Fruit fly (Drosophila melanogaster): ENCODE measurements around the gene Mipp1.
A peak's percentile ranks its signal among the peaks of the same experiment; 100 is the strongest.

Mipp1 gene

dm6 chr3L:16572208-16572607, 926 bp downstream of the Mipp1 start (continued):
- TF ChIP-seq gce (GFP tag; IDR thresholded peaks at IDR 0.05) = no peak
- no peak for TF ChIP-seq trh (GFP tag; optimal IDR thresholded peaks at IDR 0.05)
- TF ChIP-seq insv (GFP tag; optimal IDR thresholded peaks at IDR 0.05) = no peak
- no peak for TF ChIP-seq CG17361 (GFP tag; IDR thresholded peaks at IDR 0.05)
- no peak for TF ChIP-seq CG33557 (GFP tag; optimal IDR thresholded peaks at IDR 0.05)
- TF ChIP-seq her (GFP tag; optimal IDR thresholded peaks at IDR 0.05) = no peak
- TF ChIP-seq Opbp (GFP tag; IDR thresholded peaks at IDR 0.05; ENCODE audit: partially characterized antibody) = no peak; the same call in 2 of the 3 replicates
- TF ChIP-seq NK7.1 (GFP tag; optimal IDR thresholded peaks at IDR 0.05) = no peak
- TF ChIP-seq CG4404 (GFP tag; IDR thresholded peaks at IDR 0.05) = no peak
- TF ChIP-seq Meics (GFP tag; optimal IDR thresholded peaks at IDR 0.05) = no peak
- no peak; the same call in 2 of the 3 replicates for TF ChIP-seq ken (GFP tag; IDR thresholded peaks at IDR 0.05)
- TF ChIP-seq CG7928 (GFP tag; optimal IDR thresholded peaks at IDR 0.05) = no peak
- TF ChIP-seq MESR4 (GFP tag; optimal IDR thresholded peaks at IDR 0.05) = no peak
- no peak for TF ChIP-seq vnd (GFP tag; IDR thresholded peaks at IDR 0.05; ENCODE audit: partially characterized antibody)
- TF ChIP-seq otp (GFP tag; IDR thresholded peaks at IDR 0.05) = no peak
- no peak for TF ChIP-seq CG7357 (GFP tag; IDR thresholded peaks at IDR 0.05)
- no peak for TF ChIP-seq Mes4 (GFP tag; optimal IDR thresholded peaks at IDR 0.05)
- no peak for TF ChIP-seq CG6272 (GFP tag; IDR thresholded peaks at IDR 0.05)
- no peak for TF ChIP-seq CG11560 (tag; IDR thresholded peaks at IDR 0.05)
- no peak for TF ChIP-seq ham (GFP tag; IDR thresholded peaks at IDR 0.05)
- TF ChIP-seq bigmax (GFP tag; optimal IDR thresholded peaks at IDR 0.05) = no peak
- TF ChIP-seq Hmr (GFP tag; optimal IDR thresholded peaks at IDR 0.05) = no peak
- TF ChIP-seq CG11456 (GFP tag; IDR thresholded peaks at IDR 0.05) = no peak
- no peak for TF ChIP-seq fru (optimal IDR thresholded peaks at IDR 0.05)
- no peak for TF ChIP-seq CG18764 (GFP tag; optimal IDR thresholded peaks at IDR 0.05)
- no peak for TF ChIP-seq lov (optimal IDR thresholded peaks at IDR 0.05)
- TF ChIP-seq lov (GFP tag; IDR thresholded peaks at IDR 0.05) = no peak
- TF ChIP-seq btn (GFP tag; optimal IDR thresholded peaks at IDR 0.05) = no peak
- TF ChIP-seq p53 (GFP tag; optimal IDR thresholded peaks at IDR 0.05) = no peak
- TF ChIP-seq CG3726 (GFP tag; IDR thresholded peaks at IDR 0.05) = no peak
- no peak for TF ChIP-seq CG1832 (GFP tag; optimal IDR thresholded peaks at IDR 0.05)
- no peak for TF ChIP-seq Xbp1 (GFP tag; optimal IDR thresholded peaks at IDR 0.05)
- no peak for TF ChIP-seq Ravus (GFP tag; IDR thresholded peaks at IDR 0.05)
- no peak for TF ChIP-seq hb (GFP tag; IDR thresholded peaks at IDR 0.05; ENCODE audit: partially characterized antibody)
- TF ChIP-seq CG3838 (GFP tag; optimal IDR thresholded peaks at IDR 0.05) = no peak
- TF ChIP-seq z (GFP tag; IDR thresholded peaks at IDR 0.05) = no peak
- TF ChIP-seq sim (GFP tag; IDR thresholded peaks at IDR 0.05) = no peak
- no peak for TF ChIP-seq CG18476 (GFP tag; optimal IDR thresholded peaks at IDR 0.05)
- no peak for TF ChIP-seq tio (GFP tag; optimal IDR thresholded peaks at IDR 0.05)
- TF ChIP-seq Dll (GFP tag; IDR thresholded peaks at IDR 0.05; ENCODE audit: partially characterized antibody) = no peak
- TF ChIP-seq stc (GFP tag; IDR thresholded peaks at IDR 0.05) = peak; percentile 34; the same call in 1 of the 2 replicates
- TF ChIP-seq Rx (GFP tag; IDR thresholded peaks at IDR 0.05) = no peak
- TF ChIP-seq knrl (GFP tag; IDR thresholded peaks at IDR 0.05; ENCODE audit: partially characterized antibody) = no peak
- TF ChIP-seq CG7786 (GFP tag; optimal IDR thresholded peaks at IDR 0.05) = no peak
- TF ChIP-seq CG16815 (GFP tag; optimal IDR thresholded peaks at IDR 0.05) = no peak
- no peak for TF ChIP-seq Dek (tag; optimal IDR thresholded peaks at IDR 0.05)
- no peak for TF ChIP-seq aop (GFP tag; IDR thresholded peaks at IDR 0.05)
- no peak for TF ChIP-seq gsb (GFP tag; IDR thresholded peaks at IDR 0.05)
- TF ChIP-seq CG6254 (GFP tag; optimal IDR thresholded peaks at IDR 0.05) = no peak
- TF ChIP-seq Spps (tag; optimal IDR thresholded peaks at IDR 0.05) = no peak
- TF ChIP-seq az2 (GFP tag; optimal IDR thresholded peaks at IDR 0.05) = no peak
- TF ChIP-seq Dip3 (GFP tag; optimal IDR thresholded peaks at IDR 0.05) = no peak
- TF ChIP-seq ATbp (GFP tag; optimal IDR thresholded peaks at IDR 0.05) = no peak
